Worm (Caenorhabditis elegans): ENCODE measurements around the gene rbc-2.
"Not testable (repeated sequence)": the region's sequence is repeated elsewhere in the genome, so short reads cannot be mapped to it uniquely, and the experiment has no call there.

Gene rbc-2

DNA sequence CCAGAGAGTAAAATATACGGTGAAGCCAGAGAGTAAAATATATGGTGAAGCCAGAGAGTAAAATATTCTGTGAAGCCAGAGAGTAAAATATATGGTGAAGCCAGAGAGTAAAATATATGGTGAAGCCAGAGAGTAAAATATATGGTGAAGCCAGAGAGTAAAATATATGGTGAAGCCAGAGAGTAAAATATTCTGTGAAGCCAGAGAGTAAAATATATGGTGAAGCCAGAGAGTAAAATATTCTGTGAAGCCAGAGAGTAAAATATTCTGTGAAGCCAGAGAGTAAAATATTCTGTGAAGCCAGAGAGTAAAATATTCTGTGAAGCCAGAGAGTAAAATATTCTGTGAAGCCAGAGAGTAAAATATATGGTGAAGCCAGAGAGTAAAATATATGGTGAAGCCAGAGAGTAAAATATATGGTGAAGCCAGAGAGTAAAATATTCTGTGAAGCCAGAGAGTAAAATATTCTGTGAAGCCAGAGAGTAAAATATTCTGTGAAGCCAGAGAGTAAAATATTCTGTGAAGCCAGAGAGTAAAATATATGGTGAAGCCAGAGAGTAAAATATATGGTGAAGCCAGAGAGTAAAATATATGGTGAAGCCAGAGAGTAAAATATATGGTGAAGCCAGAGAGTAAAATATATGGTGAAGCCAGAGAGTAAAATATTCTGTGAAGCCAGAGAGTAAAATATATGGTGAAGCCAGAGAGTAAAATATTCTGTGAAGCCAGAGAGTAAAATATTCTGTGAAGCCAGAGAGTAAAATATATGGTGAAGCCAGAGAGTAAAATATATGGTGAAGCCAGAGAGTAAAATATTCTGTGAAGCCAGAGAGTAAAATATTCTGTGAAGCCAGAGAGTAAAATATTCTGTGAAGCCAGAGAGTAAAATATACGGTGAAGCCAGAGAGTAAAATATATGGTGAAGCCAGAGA is 31.0 kb downstream of the rbc-2 start:
- TF ChIP-seq lag-1 (GFP tag; IDR thresholded peaks at IDR 0.05): peak; percentile 98; the same call in 1 of the 2 replicates
- peak; percentile 81 for TF ChIP-seq attf-6 (GFP tag; IDR thresholded peaks at IDR 0.05)
- TF ChIP-seq Y53G8AR.9 (GFP tag; conservative IDR thresholded peaks at IDR 0.05): peak; percentile 71
- TF ChIP-seq let-526 (GFP tag; IDR thresholded peaks at IDR 0.05): peak; percentile 87; the same call in 1 of the 2 replicates
- peak; percentile 75; the same call in 1 of the 2 replicates for TF ChIP-seq hmg-20 (GFP tag; IDR thresholded peaks at IDR 0.05)
- TF ChIP-seq D2030.7 (GFP tag; IDR thresholded peaks at IDR 0.05): 0 out of 2 replicates have a peak, but pooled peaks have one; percentile 21
- peak; percentile 98 for TF ChIP-seq bed-1 (GFP tag; IDR thresholded peaks at IDR 0.05)
- TF ChIP-seq F33H1.4 (GFP tag; IDR thresholded peaks at IDR 0.05): peak; percentile 40; the same call in 1 of the 2 replicates
- peak; percentile 90; the same call in 1 of the 2 replicates for TF ChIP-seq nfya-2 (GFP tag; IDR thresholded peaks at IDR 0.05)
- TF ChIP-seq ztf-6 (GFP tag; IDR thresholded peaks at IDR 0.05): peak; percentile 87; the same call in 1 of the 2 replicates
- peak; percentile 79 for TF ChIP-seq ceh-91 (GFP tag; IDR thresholded peaks at IDR 0.05)
- TF ChIP-seq egrh-3 (GFP tag; IDR thresholded peaks at IDR 0.05): peak; percentile 100
- peak; percentile 93 for TF ChIP-seq F39B2.1 (GFP tag; IDR thresholded peaks at IDR 0.05)
- peak; percentile 18; the same call in 1 of the 2 replicates for TF ChIP-seq pbrm-1 (GFP tag; IDR thresholded peaks at IDR 0.05)
- TF ChIP-seq hsf-1 (GFP tag; IDR thresholded peaks at IDR 0.05): peak; percentile 84
- peak; percentile 93 for TF ChIP-seq cebp-2 (GFP tag; IDR thresholded peaks at IDR 0.05)
- TF ChIP-seq egl-18 (GFP tag; IDR thresholded peaks at IDR 0.05): peak; percentile 74; the same call in 1 of the 2 replicates
- peak; percentile 62 for TF ChIP-seq attf-3 (GFP tag; conservative IDR thresholded peaks at IDR 0.05)
- peak; percentile 99 for TF ChIP-seq ceh-58 (GFP tag; IDR thresholded peaks at IDR 0.05)
- TF ChIP-seq ceh-40 (GFP tag; IDR thresholded peaks at IDR 0.05): 0 out of 2 replicates have a peak, but pooled peaks have one; percentile 35
- peak; percentile 75; the same call in 1 of the 2 replicates for TF ChIP-seq Y95B8A.8 (GFP tag; IDR thresholded peaks at IDR 0.05)
- TF ChIP-seq hmg-1.2 (GFP tag; IDR thresholded peaks at IDR 0.05): peak; percentile 28; the same call in 1 of the 2 replicates
- peak; percentile 31; the same call in 1 of the 2 replicates for TF ChIP-seq sea-2 (GFP tag; IDR thresholded peaks at IDR 0.05)
- TF ChIP-seq Y53F4B.3 (GFP tag; IDR thresholded peaks at IDR 0.05): peak; percentile 100
- TF ChIP-seq madf-3 (GFP tag; IDR thresholded peaks at IDR 0.05): peak; percentile 95
- TF ChIP-seq ceh-100 (GFP tag; IDR thresholded peaks at IDR 0.05): peak; percentile 38; the same call in 1 of the 2 replicates

DNA sequence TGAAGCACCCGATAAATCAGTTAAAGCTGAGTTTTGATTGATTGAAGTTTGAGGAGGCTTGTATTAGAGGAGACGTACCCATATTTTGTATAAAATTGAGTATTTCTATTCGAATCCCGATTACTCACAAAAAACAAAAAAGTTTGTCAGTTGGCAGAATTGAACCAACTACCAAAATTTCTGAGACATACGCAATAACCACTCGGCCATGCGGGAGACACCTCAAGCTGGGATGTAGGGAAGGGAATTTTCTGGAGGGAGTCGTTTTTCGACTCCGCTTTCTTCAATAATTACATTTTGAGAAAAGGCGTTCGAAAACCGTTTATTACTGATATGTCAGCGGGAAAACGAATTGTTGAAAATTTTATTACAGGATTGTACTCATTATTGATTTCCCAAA is 33.8 kb downstream of the rbc-2 start:
- TF ChIP-seq ztf-28 (GFP tag; IDR thresholded peaks at IDR 0.05) (0 out of 2 replicates have a peak, but pooled peaks have one; percentile 12), him-1 (tag; optimal IDR thresholded peaks at IDR 0.05) (peak; percentile 18), rpc-1 (optimal IDR thresholded peaks at IDR 0.05) (peak; percentile 26), rpc-1 (tag; optimal IDR thresholded peaks at IDR 0.05) (peak; percentile 50), B0261.1 (tag; optimal IDR thresholded peaks at IDR 0.05) (peak; percentile 55), mcd-1 (GFP tag; IDR thresholded peaks at IDR 0.05) (peak; percentile 50; the same call in 1 of the 2 replicates), hsf-1 (GFP tag; IDR thresholded peaks at IDR 0.05) (0 out of 2 replicates have a peak, but pooled peaks have one; percentile 39), aptf-3 (GFP tag; IDR thresholded peaks at IDR 0.05) (0 out of 2 replicates have a peak, but pooled peaks have one; percentile 59), nfyb-1 (GFP tag; IDR thresholded peaks at IDR 0.05) (peak; percentile 63; the same call in 1 of the 2 replicates), hmg-1.2 (GFP tag; IDR thresholded peaks at IDR 0.05) (peak; percentile 48), snpc-4 (tag; optimal IDR thresholded peaks at IDR 0.05) (peak in 1 of 4 experiments; percentile 15), madf-6 (GFP tag; IDR thresholded peaks at IDR 0.05) (peak; percentile 53; the same call in 1 of the 2 replicates), tbp1 (GFP tag; optimal IDR thresholded peaks at IDR 0.05) (peak; percentile 83), D2030.7 (GFP tag; IDR thresholded peaks at IDR 0.05) (peak; percentile 16; the same call in 1 of the 2 replicates), F33H1.4 (GFP tag; IDR thresholded peaks at IDR 0.05) (0 out of 2 replicates have a peak, but pooled peaks have one; percentile 12), let-526 (GFP tag; IDR thresholded peaks at IDR 0.05) (peak; percentile 36; the same call in 1 of the 2 replicates)
- TF ChIP-seq snpc-4 (GFP tag; optimal IDR thresholded peaks at IDR 0.05): not testable (repeated sequence)
